Fruit fly (Drosophila melanogaster) whole organism, larva: ENCODE data around the gene CG16854.
A peak's percentile ranks its signal among the peaks of the same experiment; 100 is the strongest.

Experiments used
- noc ChIP-seq: fragments of 200-800 bp; sonication (Bioruptor generic); optimal IDR thresholded peaks from 3 replicates; lab custom pipeline; 2019; ENCODE audit warnings: missing biosample characterization, mild to moderate bottlenecking, missing genetic modification characterization, moderate library complexity

The CG16854 gene

DNA sequence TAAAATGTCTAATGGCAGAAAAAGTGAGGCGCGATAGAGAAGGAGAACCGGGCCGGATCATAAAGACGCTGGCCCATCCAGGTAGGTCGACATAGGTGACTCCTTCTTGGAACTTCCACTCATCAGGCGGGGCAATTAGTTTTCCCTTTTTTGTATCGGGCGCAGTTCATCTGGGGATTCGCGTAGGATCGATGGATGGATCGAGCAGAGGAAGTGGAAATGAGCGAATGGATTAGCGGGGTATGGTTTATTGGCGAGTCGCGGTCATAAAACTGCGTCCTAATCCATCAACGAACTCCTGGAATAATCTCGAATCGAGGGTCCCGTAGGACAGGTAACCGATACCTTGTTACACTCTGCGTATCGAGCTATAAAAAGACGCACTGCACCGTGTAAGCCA lies 11.4 kb upstream of the CG16854 start, which contains the start of gene CG43725:
Gene CG43725 (plus strand): TSS at position 400 of the 400 bp plus-strand sequence.
- no peak for TF ChIP-seq noc (tag; lab: Kevin White, UChicago)

DNA sequence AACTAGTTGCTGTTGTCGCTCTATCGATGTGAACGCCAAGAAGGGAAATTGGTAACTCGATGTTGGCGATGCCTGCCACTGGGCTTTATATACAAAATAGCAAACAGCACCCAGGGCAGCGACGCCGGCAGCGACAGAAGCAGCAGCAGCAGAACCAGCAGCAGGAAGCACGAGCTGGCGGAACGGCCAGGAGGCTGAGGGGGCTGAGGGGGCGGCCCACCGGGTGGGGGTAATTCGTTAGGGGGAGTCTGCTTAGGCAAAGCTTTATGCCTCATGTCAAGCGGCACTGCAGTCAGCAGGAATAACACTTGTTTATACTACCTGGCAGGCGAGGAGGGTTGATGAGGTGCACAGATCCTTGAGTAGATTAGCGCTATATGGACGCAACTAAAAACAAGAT lies 5.2 kb upstream of the CG16854 start, which contains the start of gene AstC:
Gene AstC (minus strand): TSS at position 63 of the 400 bp plus-strand sequence.
- TF ChIP-seq noc (tag; lab: Kevin White, UChicago) = no peak

DNA sequence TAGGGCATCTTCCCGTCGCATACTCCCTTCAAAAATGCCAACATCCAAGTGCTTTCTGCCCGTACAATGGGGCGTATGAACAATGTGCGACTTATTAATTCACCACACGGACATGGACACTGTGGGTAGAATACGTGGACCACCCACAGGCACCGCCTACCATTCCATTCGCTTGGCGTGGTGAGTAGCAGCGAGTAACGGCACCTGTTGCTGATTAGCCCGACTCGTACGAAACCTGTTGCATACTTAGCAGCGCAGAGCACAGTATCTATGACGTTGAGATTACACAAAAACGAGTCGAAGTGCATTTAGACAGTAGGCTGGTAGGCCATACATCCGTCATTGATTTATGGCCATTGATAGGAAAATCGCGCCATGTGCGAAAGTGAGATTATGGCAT lies 4.5 kb upstream of the CG16854 start:
- no peak for TF ChIP-seq noc (tag; lab: Kevin White, UChicago)

DNA sequence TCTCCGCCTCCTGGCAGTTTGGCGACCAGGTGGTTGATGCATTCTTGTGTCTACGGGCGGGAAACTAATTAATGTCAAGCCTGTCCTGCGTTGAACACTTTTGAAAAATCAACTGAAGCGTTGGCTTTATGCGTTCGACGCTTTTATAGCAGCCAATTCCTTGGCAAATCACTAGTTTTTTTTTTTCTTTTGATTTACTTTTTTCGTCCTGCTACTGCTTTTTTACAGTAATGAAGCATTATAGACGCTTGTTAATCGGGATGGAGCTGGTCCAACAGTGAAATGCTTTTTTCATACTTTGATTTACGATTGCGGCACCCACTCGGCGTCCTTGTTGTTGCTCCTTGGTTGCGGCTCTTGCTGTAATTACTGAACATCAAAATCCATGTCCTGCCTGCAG lies 1.4 kb upstream of the CG16854 start, which contains the start of gene AstCC:
Gene AstCC (minus strand): TSS at position 101 of the 400 bp plus-strand sequence.
- no peak for TF ChIP-seq noc (tag; lab: Kevin White, UChicago)

DNA sequence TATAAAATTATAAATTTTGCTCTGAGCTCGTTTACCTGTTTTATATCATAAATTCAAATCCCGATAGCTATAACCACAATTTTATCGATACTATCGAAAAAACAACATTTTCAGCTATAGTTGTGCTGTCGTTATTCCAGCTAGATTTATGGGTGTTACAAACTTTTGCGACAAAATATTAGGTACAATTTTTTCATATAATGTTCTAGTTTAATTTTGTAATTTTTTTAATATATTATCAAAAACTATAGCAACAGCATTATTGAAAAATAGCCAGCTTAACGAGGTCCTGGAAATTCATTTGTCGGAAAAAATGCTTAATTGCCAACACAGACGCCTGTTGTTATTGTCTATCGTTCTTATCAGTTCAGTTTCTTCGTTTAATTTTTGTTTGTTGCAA lies 4.6 kb downstream of the CG16854 start, which contains the start of gene Wdr59:
Gene Wdr59 (plus strand): TSS at position 334 of the 400 bp plus-strand sequence.
- no peak for TF ChIP-seq noc (tag; lab: Kevin White, UChicago)

DNA sequence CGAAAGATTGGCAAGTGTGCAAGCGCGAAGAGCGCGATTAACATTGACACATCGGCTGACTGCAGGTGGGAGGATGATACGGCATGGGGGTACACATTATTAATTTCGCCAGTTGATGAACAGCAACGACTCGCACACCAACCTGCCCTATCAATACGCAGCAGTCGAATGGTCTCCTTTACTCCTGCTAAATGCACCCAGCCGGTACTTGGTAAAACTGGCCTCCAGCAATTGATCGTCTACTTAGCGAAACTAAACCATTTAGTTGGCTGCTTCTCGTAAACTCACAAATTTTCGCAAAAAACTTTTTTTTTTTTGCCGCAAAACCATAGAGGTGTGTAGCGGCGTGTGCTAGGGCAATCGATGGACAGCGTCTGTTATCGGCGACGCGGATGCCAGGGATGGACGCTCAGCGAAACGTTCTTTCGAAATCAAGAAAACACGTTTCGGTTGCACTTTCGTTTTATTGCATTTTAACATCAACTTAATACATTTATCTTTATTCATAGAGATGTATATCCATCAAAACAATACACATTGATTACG lies 14.1 kb downstream of the CG16854 start, which contains the start of gene Ge-1:
Gene Ge-1 (minus strand): TSS at position 373 of the 546 bp plus-strand sequence.
- no peak for TF ChIP-seq noc (tag; lab: Kevin White, UChicago)

DNA sequence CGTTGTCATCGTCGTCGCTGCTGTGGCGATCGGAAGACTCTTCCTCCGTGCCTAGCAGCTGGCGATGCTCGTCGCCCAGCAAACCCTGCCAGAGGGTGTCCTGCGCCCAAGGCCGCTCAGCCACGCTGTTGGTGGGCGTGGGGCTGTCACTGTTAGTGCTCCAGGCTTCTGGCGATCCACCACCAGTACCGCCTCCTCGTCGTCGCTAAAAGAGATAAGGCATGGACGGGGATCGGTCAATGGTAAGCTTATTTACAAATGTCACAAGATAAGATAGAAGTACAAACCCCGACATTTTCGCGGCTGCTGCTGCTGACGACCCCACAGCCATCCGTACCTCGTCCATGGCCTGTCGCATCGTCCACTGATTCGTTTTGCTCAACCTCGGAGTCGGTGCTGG lies 18.8 kb downstream of the CG16854 start:
- TF ChIP-seq noc (tag; lab: Kevin White, UChicago) = no peak

DNA sequence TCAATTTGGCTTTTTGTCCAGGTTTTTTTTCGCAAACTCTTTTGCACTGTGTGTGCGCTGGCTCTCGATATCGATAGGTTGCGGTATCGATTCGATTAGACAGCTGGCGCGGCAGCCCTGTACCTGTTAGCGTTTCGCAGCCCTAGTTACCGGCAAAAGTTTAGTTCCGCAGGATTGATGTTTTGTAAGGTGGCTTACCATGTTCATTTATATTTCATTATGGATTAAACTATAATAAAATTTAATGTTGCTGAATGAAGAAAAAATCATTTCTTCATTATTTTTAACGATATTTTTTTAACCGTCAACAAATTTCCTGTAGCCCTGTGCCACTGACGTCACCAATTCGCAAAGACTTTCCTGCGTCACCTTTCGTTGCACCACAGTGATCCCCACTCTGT lies 20.0 kb downstream of the CG16854 start, which contains the start of gene Reps:
Gene Reps (minus strand): TSS at position 84 of the 401 bp plus-strand sequence.
- TF ChIP-seq noc (tag; lab: Kevin White, UChicago) = peak; percentile 95

DNA sequence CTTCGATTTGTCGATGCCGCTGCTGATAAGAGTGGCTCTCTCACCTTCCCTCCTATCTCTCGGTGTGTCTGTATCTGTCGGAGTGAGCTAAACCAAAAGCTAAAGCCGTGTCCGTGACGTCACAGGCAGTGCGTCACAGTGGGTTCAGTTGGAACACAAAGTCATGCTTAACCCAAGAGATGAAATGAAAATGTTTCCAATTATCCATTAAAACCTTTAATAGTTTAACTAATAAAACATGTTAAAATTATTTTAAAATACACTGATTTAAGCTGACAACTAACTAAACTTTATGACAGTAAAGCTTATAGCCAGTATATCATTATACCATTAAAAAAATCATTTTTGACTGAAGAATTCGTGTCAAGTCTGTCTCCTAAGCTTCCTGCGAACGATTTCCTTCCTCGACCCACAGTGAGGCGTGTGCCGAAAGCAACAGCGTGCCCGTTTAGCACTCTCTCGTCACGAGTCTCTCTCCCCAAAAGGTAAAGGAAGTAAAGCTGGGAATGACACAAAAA lies 26.5 kb downstream of the CG16854 start, which contains the start of gene Idua:
Gene Idua (minus strand): TSS at position 51 of the 518 bp plus-strand sequence.
- TF ChIP-seq noc (tag; lab: Kevin White, UChicago) = no peak

DNA sequence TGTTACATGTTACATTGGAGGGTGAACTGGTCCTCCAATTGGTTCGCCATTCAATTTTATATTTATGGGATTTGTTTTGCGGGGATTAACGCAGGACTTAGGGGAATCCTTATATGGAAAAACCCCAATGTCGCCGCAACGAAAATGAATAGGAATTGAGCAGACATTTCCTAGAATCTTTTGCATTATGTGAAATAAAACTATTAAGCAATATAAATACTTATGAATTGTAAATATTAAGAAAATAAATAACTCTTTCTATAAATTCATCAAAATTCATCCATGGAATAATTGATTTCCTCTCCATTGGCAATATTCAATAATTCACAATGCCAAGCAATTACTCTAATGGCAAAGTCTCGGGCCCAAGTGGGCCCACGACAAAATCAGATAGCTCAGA lies 27.2 kb downstream of the CG16854 start, which contains the start of gene Gr32a:
Gene Gr32a (plus strand): TSS at position 301 of the 400 bp plus-strand sequence.
- TF ChIP-seq noc (tag; lab: Kevin White, UChicago) = no peak

DNA sequence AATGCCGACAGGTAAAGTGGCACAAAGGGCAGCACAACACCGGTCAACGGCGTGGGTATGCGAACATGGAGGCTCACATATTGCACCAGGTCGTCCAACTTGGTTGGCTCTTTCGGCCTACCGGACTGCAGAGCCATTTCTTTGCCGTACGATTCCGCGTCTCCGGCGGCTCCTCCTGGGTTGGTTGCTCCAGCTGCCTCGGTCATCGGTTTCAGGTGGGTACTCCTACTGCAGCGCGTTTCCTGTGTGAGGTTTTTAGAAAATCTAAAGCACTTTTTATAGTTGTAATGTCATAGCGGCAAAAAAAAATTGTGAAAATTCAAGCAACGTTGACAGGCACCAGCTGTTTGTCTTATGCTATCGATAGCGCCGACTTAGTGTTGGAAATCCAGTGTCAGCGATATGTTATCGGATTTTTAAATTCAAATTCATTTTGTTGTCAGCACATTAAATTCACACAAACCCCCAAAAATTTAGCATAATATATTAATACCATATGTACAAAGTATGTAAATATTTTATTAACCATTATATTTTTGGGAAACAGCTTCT lies 33.5 kb downstream of the CG16854 start, which contains the start of gene CG6230:
Gene CG6230 (minus strand): TSS at position 354 of the 552 bp plus-strand sequence.
- no peak for TF ChIP-seq noc (tag; lab: Kevin White, UChicago)

DNA sequence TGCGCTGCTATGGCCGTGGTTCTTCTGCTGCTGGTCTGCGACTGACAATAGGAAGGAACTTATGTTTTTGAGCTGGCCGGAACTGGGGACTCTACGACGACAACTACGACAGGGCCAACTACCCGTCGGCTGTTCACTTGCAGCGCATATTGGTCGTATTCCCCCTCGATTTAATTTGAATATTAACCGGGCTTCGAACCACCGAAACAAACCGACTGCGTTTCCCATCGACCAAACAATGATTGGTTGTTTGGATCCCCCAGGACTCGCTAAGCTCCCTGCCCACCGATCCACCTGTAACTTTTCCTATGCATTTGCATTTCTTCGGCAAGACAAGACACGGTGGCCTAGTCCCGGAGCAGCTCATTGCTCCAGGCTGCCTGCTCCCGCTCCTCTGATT lies 35.1 kb downstream of the CG16854 start, which contains the start of gene Dnaaf4:
Gene Dnaaf4 (minus strand): TSS at position 101 of the 400 bp plus-strand sequence.
- no peak for TF ChIP-seq noc (tag; lab: Kevin White, UChicago)

DNA sequence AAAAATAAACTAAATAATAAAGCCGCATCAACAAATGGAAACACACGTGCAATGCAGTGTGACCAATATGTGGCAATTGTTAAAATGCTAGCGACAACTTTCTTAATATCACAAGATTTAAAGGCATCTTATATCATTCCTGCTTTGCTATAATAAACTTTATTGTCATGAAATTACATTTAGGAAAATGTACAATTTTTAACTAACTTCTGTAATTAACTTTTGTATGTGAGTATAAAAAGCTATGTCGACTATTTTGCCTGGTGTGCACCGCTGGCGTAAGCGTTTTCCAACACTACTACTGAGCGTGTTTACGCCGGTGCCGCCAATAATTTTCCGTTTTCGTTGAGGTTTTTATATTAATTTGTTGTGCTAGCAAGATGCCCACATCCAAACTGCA lies 37.0 kb downstream of the CG16854 start, which contains the start of the genes Csl4 and Nup160:
Gene Csl4 (minus strand): TSS at position 69 of the 400 bp plus-strand sequence.
Gene Nup160 (plus strand): TSS at position 279 of the 400 bp plus-strand sequence.
- no peak for TF ChIP-seq noc (tag; lab: Kevin White, UChicago)

DNA sequence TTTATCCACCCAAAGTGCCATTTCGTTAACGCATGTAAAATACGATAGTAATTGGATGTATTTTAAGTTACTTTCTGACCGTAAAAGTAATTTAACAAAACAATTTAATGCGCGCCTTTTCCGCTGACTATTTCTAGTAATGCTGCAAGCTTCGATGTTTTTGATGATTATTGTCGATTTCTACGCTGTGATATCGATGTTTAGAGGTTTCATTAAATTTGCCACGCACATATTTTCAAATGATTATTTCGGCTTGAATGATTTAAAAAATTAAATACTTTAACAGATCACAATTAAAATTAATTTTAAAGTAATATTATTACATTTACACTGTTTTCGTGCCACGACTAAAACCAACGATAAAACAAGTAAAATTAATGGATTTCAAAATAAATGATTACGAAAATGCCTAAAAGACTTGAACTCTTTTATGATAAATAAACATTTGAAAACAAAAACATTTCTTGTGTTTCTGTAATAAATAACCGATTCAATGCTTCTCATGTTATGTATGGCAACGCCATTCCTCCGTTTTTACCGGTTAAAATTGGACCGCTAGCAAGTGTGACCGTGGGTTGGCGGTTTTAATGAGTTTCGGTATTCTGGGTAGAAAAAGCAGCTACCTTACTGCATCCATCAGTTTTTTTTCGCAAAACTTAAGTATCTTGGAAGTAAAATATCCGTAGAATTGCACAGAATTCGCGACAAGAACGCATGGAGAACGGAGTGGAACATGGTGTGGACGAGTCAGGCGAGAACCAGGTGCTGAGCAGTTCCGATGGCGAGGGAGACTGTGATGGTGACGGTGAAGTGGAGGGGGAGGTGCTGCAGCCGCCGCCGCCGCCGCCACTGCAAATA lies 43.9 kb downstream of the CG16854 start, which contains the start of the genes RfC38 and CG4751:
Gene RfC38 (minus strand): TSS at position 495 of the 858 bp plus-strand sequence.
Gene CG4751 (plus strand): TSS at position 587 of the 858 bp plus-strand sequence.
- TF ChIP-seq noc (tag; lab: Kevin White, UChicago) = no peak

DNA sequence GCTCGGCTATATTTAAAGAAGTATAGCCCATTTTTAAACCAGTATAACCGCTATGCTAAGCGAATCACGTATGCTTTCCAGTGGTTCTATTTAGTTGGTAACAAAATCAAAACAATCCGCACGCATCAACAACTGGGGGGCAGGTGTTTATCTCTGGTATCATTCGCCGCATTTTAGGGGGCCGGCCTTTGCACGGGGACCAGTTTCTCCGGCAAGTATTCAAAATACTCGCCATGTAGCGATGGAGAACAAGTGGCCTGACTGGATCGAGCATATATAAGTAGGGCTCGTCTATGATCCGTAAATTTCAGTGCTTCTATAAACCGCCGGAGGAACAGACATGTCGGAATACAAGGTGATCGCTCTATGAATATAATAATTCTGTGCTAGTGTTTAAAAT lies 49.6 kb downstream of the CG16854 start, which contains the start of gene hgo:
Gene hgo (plus strand): TSS at position 301 of the 400 bp plus-strand sequence.
- TF ChIP-seq noc (tag; lab: Kevin White, UChicago) = no peak
